Fruit fly (Drosophila melanogaster) whole organism, embryonic: Measurements from ENCODE around the gene CG10907.

ENCODE experiments used
- Asciz ChIP-seq: fragments of 200-800 bp; sonication (Bioruptor generic); optimal IDR thresholded peaks from 2 replicates; lab custom pipeline; 2017; ENCODE audit warnings: missing biosample characterization, mild to moderate bottlenecking, missing genetic modification characterization, missing genetic modification reagents
- CG10366 ChIP-seq: fragments of 200-800 bp; sonication (Bioruptor generic); IDR thresholded peaks from 2 replicates; pipeline ENCODE4 v1.3.6; 2022; ENCODE audit warnings: missing biosample characterization, missing genetic modification characterization
- CG14441 ChIP-seq: fragments of 200-800 bp; sonication (Bioruptor generic); IDR thresholded peaks from 2 replicates; pipeline ENCODE4 v1.3.6; 2022; ENCODE audit warnings: missing biosample characterization, missing genetic modification characterization
- CG15601 ChIP-seq: fragments of 200-800 bp; sonication (Bioruptor generic); optimal IDR thresholded peaks from 3 replicates; lab custom pipeline; 2019; ENCODE audit warnings: missing biosample characterization, mild to moderate bottlenecking, missing genetic modification characterization, moderate library complexity
- CG17829 ChIP-seq: fragments of 200-800 bp; optimal IDR thresholded peaks from 2 replicates; lab custom pipeline; 2019; ENCODE audit warnings: missing biosample characterization, mild to moderate bottlenecking, missing genetic modification characterization, moderate library complexity
- CG18476 ChIP-seq: fragments of 200-800 bp; sonication (Bioruptor generic); optimal IDR thresholded peaks from 2 replicates; lab custom pipeline; 2016; ENCODE audit warnings: missing biosample characterization, mild to moderate bottlenecking, missing genetic modification characterization
- CG30020 ChIP-seq: fragments of 200-800 bp; optimal IDR thresholded peaks from 2 replicates; lab custom pipeline; 2019; ENCODE audit warnings: missing biosample characterization, mild to moderate bottlenecking, missing genetic modification characterization, moderate library complexity
- CG30431 ChIP-seq: fragments of 200-800 bp; sonication (Bioruptor generic); optimal IDR thresholded peaks from 2 replicates; lab custom pipeline; 2017; ENCODE audit warnings: missing biosample characterization, missing genetic modification characterization
- CG3163 ChIP-seq: fragments of 200-800 bp; sonication (Bioruptor generic); optimal IDR thresholded peaks from 3 replicates; lab custom pipeline; 2016; ENCODE audit warnings: missing biosample characterization, missing genetic modification characterization
- CG4424 ChIP-seq: fragments of 200-800 bp; sonication (Bioruptor generic); optimal IDR thresholded peaks from 3 replicates; lab custom pipeline; 2016; ENCODE audit warnings: missing biosample characterization, missing genetic modification characterization
- CG4617 ChIP-seq: fragments of 200-800 bp; sonication (Bioruptor generic); optimal IDR thresholded peaks from 3 replicates; lab custom pipeline; 2016; ENCODE audit warnings: missing biosample characterization, missing genetic modification characterization, borderline replicate concordance
- CG6175 ChIP-seq: fragments of 200-800 bp; sonication (Bioruptor generic); IDR thresholded peaks from 3 replicates; pipeline ENCODE4 v1.3.6; 2022; ENCODE audit warnings: missing biosample characterization, missing genetic modification characterization
- CG6272 ChIP-seq: fragments of 200-800 bp; sonication (Bioruptor generic); IDR thresholded peaks from 2 replicates; pipeline ENCODE4 v1.3.6; 2022; ENCODE audit warnings: missing biosample characterization, missing genetic modification characterization
- CG6765 ChIP-seq: fragments of 200-800 bp; sonication (Bioruptor generic); optimal IDR thresholded peaks from 3 replicates; lab custom pipeline; 2017; ENCODE audit warnings: missing biosample characterization, mild to moderate bottlenecking, missing genetic modification characterization
- CG6791 ChIP-seq: fragments of 200-800 bp; sonication (Bioruptor generic); IDR thresholded peaks from 3 replicates; pipeline ENCODE4 v1.3.6; 2022; ENCODE audit warnings: missing biosample characterization, missing genetic modification characterization; ENCODE audit not compliant: partially characterized antibody
- CG6854 ChIP-seq: fragments of 200-800 bp; sonication (Bioruptor generic); optimal IDR thresholded peaks from 3 replicates; lab custom pipeline; 2017; ENCODE audit warnings: missing biosample characterization, mild to moderate bottlenecking, missing genetic modification characterization
- CG7786 ChIP-seq: fragments of 200-800 bp; sonication (Bioruptor generic); optimal IDR thresholded peaks from 2 replicates; lab custom pipeline; 2016; ENCODE audit warnings: missing biosample characterization, missing genetic modification characterization
- CG7839 ChIP-seq: fragments of 200-800 bp; sonication (Bioruptor generic); optimal IDR thresholded peaks from 3 replicates; lab custom pipeline; 2018; ENCODE audit warnings: missing biosample characterization, mild to moderate bottlenecking, missing genetic modification characterization, moderate library complexity
- CG7963 ChIP-seq: fragments of 200-800 bp; sonication (Bioruptor generic); IDR thresholded peaks from 3 replicates; pipeline ENCODE4 v1.3.6; 2022; ENCODE audit warnings: missing biosample characterization, missing genetic modification characterization; ENCODE audit not compliant: partially characterized antibody
- CG8765 ChIP-seq: fragments of 200-800 bp; sonication (Bioruptor generic); IDR thresholded peaks from 2 replicates; pipeline ENCODE4 v1.3.6; 2022; ENCODE audit warnings: missing biosample characterization, missing genetic modification characterization
- CG9797 ChIP-seq: fragments of 200-800 bp; sonication (Bioruptor generic); optimal IDR thresholded peaks from 3 replicates; lab custom pipeline; 2018; ENCODE audit warnings: missing biosample characterization, mild to moderate bottlenecking, missing genetic modification characterization
- CG9817 ChIP-seq: fragments of 200-800 bp; sonication (Bioruptor generic); optimal IDR thresholded peaks from 2 replicates; lab custom pipeline; 2018; ENCODE audit warnings: missing biosample characterization, mild to moderate bottlenecking, missing genetic modification characterization, moderate library complexity
- CoRest ChIP-seq: fragments of 200-800 bp; sonication (Bioruptor generic); optimal IDR thresholded peaks from 3 replicates; lab custom pipeline; 2018; ENCODE audit warnings: missing biosample characterization, mild to moderate bottlenecking, missing genetic modification characterization, moderate library complexity
- D19A ChIP-seq: fragments of 200-800 bp; optimal IDR thresholded peaks from 3 replicates; lab custom pipeline; 2019; ENCODE audit warnings: missing biosample characterization, mild to moderate bottlenecking, missing genetic modification characterization, moderate library complexity
- Dll ChIP-seq: fragments of 200-800 bp; sonication (Bioruptor generic); IDR thresholded peaks from 4 replicates; pipeline ENCODE4 v1.3.6; 2022; ENCODE audit warnings: missing biosample characterization, missing genetic modification characterization; ENCODE audit not compliant: partially characterized antibody
- Fer1 ChIP-seq: fragments of 200-800 bp; sonication (Bioruptor generic); optimal IDR thresholded peaks from 2 replicates; lab custom pipeline; 2017; ENCODE audit warnings: missing biosample characterization, mild to moderate bottlenecking, missing genetic modification characterization
- HHEX ChIP-seq: fragments of 200-800 bp; sonication (Bioruptor generic); optimal IDR thresholded peaks from 3 replicates; lab custom pipeline; 2017; ENCODE audit warnings: missing biosample characterization, mild to moderate bottlenecking, missing genetic modification characterization, missing genetic modification reagents
- Hr78 ChIP-seq, 2 experiments: fragments of 200-800 bp in 1 of 2; fragments of >200 bp in 1 of 2; sonication (Bioruptor generic) in 1 of 2; optimal IDR thresholded peaks; 2 replicates each; lab custom pipeline; 2017 to 2019; ENCODE audit warnings: missing biosample characterization in 2 of 2, missing genetic modification characterization in 2 of 2, mild to moderate bottlenecking in 1 of 2, moderate library complexity in 1 of 2
- Lhr ChIP-seq: fragments of 200-800 bp; sonication (Bioruptor generic); optimal IDR thresholded peaks from 3 replicates; lab custom pipeline; 2017; ENCODE audit warnings: mild to moderate bottlenecking, missing biosample characterization, missing genetic modification reagents, missing genetic modification characterization
- MBD-R2 ChIP-seq: fragments of 200-800 bp; sonication (Bioruptor generic); IDR thresholded peaks from 2 replicates; pipeline ENCODE4 v1.3.6; 2022; ENCODE audit warnings: missing biosample characterization, missing genetic modification characterization
- al ChIP-seq: fragments of 200-800 bp; sonication (Bioruptor generic); IDR thresholded peaks from 2 replicates; pipeline ENCODE4 v1.3.6; 2022; ENCODE audit warnings: missing biosample characterization, missing genetic modification characterization
- amos ChIP-seq: fragments of 200-800 bp; sonication (Bioruptor generic); IDR thresholded peaks from 2 replicates; pipeline ENCODE4 v1.3.6; 2022; ENCODE audit warnings: missing biosample characterization, missing genetic modification characterization; ENCODE audit not compliant: partially characterized antibody
- ap ChIP-seq: fragments of 200-800 bp; sonication (Bioruptor generic); IDR thresholded peaks from 2 replicates; pipeline ENCODE4 v1.3.6; 2022; ENCODE audit warnings: missing biosample characterization, missing genetic modification characterization
- bcd ChIP-seq: fragments of 200-800 bp; sonication (Bioruptor generic); optimal IDR thresholded peaks from 2 replicates; lab custom pipeline; 2017; ENCODE audit warnings: missing biosample characterization, mild to moderate bottlenecking, missing genetic modification characterization
- cad ChIP-seq: fragments of >200 bp; optimal IDR thresholded peaks from 2 replicates; lab custom pipeline; 2017; ENCODE audit warnings: missing biosample characterization, missing genetic modification characterization
- fu2 ChIP-seq: fragments of 200-800 bp; sonication (Bioruptor generic); optimal IDR thresholded peaks from 2 replicates; lab custom pipeline; 2016; ENCODE audit warnings: missing biosample characterization, missing genetic modification characterization
- gem ChIP-seq: fragments of 200-800 bp; sonication (Bioruptor generic); optimal IDR thresholded peaks from 2 replicates; lab custom pipeline; 2019; ENCODE audit warnings: missing biosample characterization, mild to moderate bottlenecking, missing genetic modification characterization, moderate library complexity
- grn ChIP-seq: fragments of 200-800 bp; sonication (Bioruptor generic); optimal IDR thresholded peaks from 3 replicates; lab custom pipeline; 2017; ENCODE audit warnings: missing biosample characterization, missing genetic modification characterization
- hbn ChIP-seq: fragments of 200-800 bp; sonication (Bioruptor generic); IDR thresholded peaks from 2 replicates; pipeline ENCODE4 v1.3.6; 2022; ENCODE audit warnings: missing biosample characterization, missing genetic modification characterization; ENCODE audit not compliant: partially characterized antibody
- kni ChIP-seq: fragments of 200-800 bp; sonication (Bioruptor generic); optimal IDR thresholded peaks from 3 replicates; lab custom pipeline; 2017; ENCODE audit warnings: mild to moderate bottlenecking, missing biosample characterization, missing genetic modification reagents, missing genetic modification characterization
- maf-S ChIP-seq: fragments of 200-800 bp; sonication (Bioruptor generic); optimal IDR thresholded peaks from 2 replicates; lab custom pipeline; 2016; ENCODE audit warnings: missing biosample characterization, missing genetic modification characterization
- pb ChIP-seq: fragments of 200-800 bp; sonication (Bioruptor generic); optimal IDR thresholded peaks from 3 replicates; lab custom pipeline; 2016; ENCODE audit warnings: missing biosample characterization, missing genetic modification characterization
- sob ChIP-seq: fragments of 200-800 bp; sonication (Bioruptor generic); IDR thresholded peaks from 2 replicates; pipeline ENCODE4 v1.3.6; 2022; ENCODE audit warnings: missing biosample characterization, missing genetic modification characterization
- tin ChIP-seq: fragments of 200-800 bp; sonication (Bioruptor generic); optimal IDR thresholded peaks from 3 replicates; lab custom pipeline; 2016; ENCODE audit warnings: missing biosample characterization, missing genetic modification characterization
- vvl ChIP-seq: fragments of 200-800 bp; sonication (Bioruptor generic); IDR thresholded peaks from 2 replicates; pipeline ENCODE4 v1.3.6; 2022; ENCODE audit warnings: missing biosample characterization, missing genetic modification characterization
- wdn ChIP-seq: fragments of 200-800 bp; sonication (Bioruptor generic); IDR thresholded peaks from 2 replicates; pipeline ENCODE4 v1.3.6; 2022; ENCODE audit warnings: missing biosample characterization, missing genetic modification characterization

CG10907 gene

dm6 chr3L:11822446-11823334 is 29.4 kb downstream of the CG10907 start, which contains the start of gene RpL10Ab (continued):
- TF ChIP-seq D19A (tag; lab: Kevin White, UChicago) (peak; percentile 33), al (GFP tag; lab: Robert Waterston, UW) (peak; percentile 47), gem (tag; lab: Kevin White, UChicago) (peak; percentile 87), grn (GFP tag; lab: Kevin White, UChicago) (no peak), CG8765 (GFP tag; lab: Robert Waterston, UW) (peak; percentile 44; the same call in 1 of the 2 replicates), CG10366 (GFP tag; lab: Robert Waterston, UW) (peak; percentile 56), CG3163 (GFP tag; lab: Kevin White, UChicago) (peak; percentile 2), maf-S (GFP tag; lab: Kevin White, UChicago) (peak; percentile 46), Asciz (GFP tag; lab: Kevin White, UChicago) (peak; percentile 27), ap (GFP tag; lab: Robert Waterston, UW) (0 out of 2 replicates have a peak, but pooled peaks have one; percentile 29), CG14441 (GFP tag; lab: Robert Waterston, UW) (peak; percentile 59), cad (GFP tag; lab: Kevin White, UChicago) (no peak), MBD-R2 (GFP tag; lab: Robert Waterston, UW) (peak; percentile 37), amos (GFP tag; lab: Robert Waterston, UW) (peak; percentile 94), kni (GFP tag; lab: Kevin White, UChicago) (peak; percentile 28), CG4617 (GFP tag; lab: Kevin White, UChicago) (no peak), wdn (GFP tag; lab: Robert Waterston, UW) (peak; percentile 69), CG4424 (GFP tag; lab: Kevin White, UChicago) (peak; percentile 60), CG15601 (tag; lab: Kevin White, UChicago) (peak; percentile 10), CG17829 (tag; lab: Kevin White, UChicago) (peak; percentile 63), vvl (GFP tag; lab: Robert Waterston, UW) (peak; percentile 76), HHEX (GFP tag; lab: Kevin White, UChicago) (peak; percentile 51), CG7839 (tag; lab: Kevin White, UChicago) (peak; percentile 49), tin (GFP tag; lab: Kevin White, UChicago) (peak; percentile 26), CG6765 (GFP tag; lab: Kevin White, UChicago) (peak; percentile 69), CG18476 (GFP tag; lab: Kevin White, UChicago) (peak; percentile 15), Fer1 (peak; percentile 3), CG9817 (tag; lab: Kevin White, UChicago) (peak; percentile 76), CG30431 (GFP tag; lab: Kevin White, UChicago) (peak; percentile 24), fu2 (GFP tag; lab: Kevin White, UChicago) (no peak), sob (GFP tag; lab: Robert Waterston, UW) (peak; percentile 66)

- no peak for TF ChIP-seq Hr78 (GFP tag; optimal IDR thresholded peaks at IDR 0.05; lab: Kevin White, UChicago)
- peak; percentile 57; the same call in 2 of the 3 replicates for TF ChIP-seq CG7963 (GFP tag; lab: Robert Waterston, UW)
- no peak for TF ChIP-seq al (GFP tag; lab: Robert Waterston, UW)
- TF ChIP-seq CG30020 (tag; lab: Kevin White, UChicago), result peak; percentile 21
- no peak for TF ChIP-seq CG7786
- TF ChIP-seq CG6791, result peak; percentile 78
- no peak for TF ChIP-seq CG6175 (GFP tag; lab: Robert Waterston, UW)
- TF ChIP-seq Lhr, result no peak
- no peak for TF ChIP-seq CG6854 (GFP tag; lab: Kevin White, UChicago)
- no peak for TF ChIP-seq pb (GFP tag; lab: Kevin White, UChicago)
- TF ChIP-seq bcd (GFP tag; lab: Kevin White, UChicago), result no peak
- peak; percentile 88 for TF ChIP-seq Dll (GFP tag; lab: Robert Waterston, UW)
- TF ChIP-seq hbn (GFP tag; lab: Robert Waterston, UW), result peak; percentile 74
- TF ChIP-seq CG9797 (GFP tag; lab: Kevin White, UChicago), result no peak
- TF ChIP-seq CG6272 (GFP tag; lab: Robert Waterston, UW), result no peak
- no peak for TF ChIP-seq CoRest (tag; lab: Kevin White, UChicago)
Measured at dm6 chr3L:11825560-11826153, 32.3 kb downstream of the CG10907 start, which contains the start of gene CG32095. TSS of gene CG32095 (minus strand) at chr3L:11825732.
